Worm (Caenorhabditis elegans): ENCODE results near the gene slc-17.8.
"Not testable (repeated sequence)": the region's sequence is repeated elsewhere in the genome, so short reads cannot be mapped to it uniquely, and the experiment has no call there.

slc-17.8 gene

DNA sequence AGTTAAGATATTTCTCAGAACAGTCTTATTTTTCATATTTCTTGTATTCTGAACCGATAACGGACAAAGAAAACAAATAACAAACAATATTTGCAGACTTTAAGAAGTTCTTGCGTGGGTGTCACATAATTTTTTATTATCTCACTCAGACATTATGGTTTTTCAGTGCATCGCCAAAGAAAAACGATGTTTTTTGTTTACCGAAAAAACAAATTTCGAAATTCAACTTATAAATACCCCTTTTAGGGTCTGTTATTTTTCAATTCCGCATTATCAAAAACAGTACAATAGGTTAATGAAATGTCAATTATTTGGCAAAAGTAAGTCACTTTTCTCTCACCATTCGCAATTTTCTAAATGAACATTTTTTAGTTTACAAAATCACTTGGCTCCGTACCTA is 8.3 kb downstream of the slc-17.8 start, which contains the start of gene otpl-4:
Gene otpl-4 (plus strand): TSS at position 301 of the 400 bp plus-strand sequence.
- TF ChIP-seq unc-62 (GFP tag; optimal IDR thresholded peaks at IDR 0.05), result no peak

DNA sequence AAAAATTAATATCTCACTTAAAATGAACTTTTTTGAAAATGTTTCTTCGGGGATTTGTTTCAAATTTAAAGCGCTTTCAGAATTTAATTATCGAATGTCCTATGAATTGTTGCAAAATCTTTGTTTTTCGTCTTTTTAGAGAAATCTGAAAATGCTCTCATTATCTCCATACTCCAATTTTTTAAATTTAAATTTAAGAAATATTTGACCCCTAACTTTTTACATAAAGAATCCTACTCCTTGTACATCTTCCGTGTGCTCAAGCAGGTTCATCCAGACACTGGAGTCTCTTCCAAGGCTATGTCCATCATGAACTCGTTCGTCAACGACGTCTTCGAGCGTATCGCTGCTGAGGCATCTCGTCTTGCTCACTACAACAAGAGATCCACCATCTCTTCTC is 9.2 kb downstream of the slc-17.8 start, which contains the start of gene his-39:
Gene his-39 (plus strand): TSS at position 301 of the 400 bp plus-strand sequence.
- TF ChIP-seq unc-62 (GFP tag; optimal IDR thresholded peaks at IDR 0.05), result no peak

DNA sequence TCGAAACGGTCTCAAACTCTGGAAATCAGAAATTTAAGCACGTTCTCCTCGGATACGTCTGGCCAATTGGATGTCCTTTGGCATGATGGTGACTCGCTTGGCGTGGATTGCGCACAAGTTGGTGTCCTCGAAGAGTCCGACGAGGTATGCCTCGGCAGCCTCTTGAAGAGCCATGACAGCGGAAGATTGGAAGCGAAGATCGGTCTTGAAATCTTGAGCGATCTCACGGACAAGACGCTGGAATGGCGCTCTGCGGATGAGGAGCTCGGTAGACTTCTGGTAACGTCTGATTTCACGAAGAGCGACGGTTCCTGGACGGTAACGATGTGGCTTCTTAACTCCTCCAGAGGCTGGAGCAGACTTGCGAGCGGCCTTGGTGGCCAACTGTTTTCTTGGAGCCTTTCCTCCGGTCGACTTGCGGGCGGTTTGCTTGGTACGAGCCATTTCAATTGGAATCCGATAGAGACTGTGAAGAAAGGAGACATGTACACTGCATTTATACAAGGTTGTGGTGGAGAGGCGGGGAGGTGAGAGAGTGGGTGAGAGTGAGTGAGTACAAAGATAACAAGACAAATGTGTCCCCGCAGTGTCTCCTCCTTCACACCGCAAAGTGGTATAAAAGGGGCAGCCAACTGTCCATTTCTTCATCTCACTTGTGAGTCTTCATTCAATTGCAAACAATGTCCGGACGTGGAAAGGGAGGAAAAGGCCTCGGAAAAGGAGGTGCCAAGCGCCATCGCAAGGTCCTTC is 10.7 kb downstream of the slc-17.8 start, which contains the start of the genes his-6 and his-5:
Gene his-6 (minus strand): TSS at position 444 of the 750 bp plus-strand sequence.
Gene his-5 (plus strand): TSS at position 681 of the 750 bp plus-strand sequence.
- TF ChIP-seq unc-62 (GFP tag; optimal IDR thresholded peaks at IDR 0.05), result not testable (repeated sequence)

DNA sequence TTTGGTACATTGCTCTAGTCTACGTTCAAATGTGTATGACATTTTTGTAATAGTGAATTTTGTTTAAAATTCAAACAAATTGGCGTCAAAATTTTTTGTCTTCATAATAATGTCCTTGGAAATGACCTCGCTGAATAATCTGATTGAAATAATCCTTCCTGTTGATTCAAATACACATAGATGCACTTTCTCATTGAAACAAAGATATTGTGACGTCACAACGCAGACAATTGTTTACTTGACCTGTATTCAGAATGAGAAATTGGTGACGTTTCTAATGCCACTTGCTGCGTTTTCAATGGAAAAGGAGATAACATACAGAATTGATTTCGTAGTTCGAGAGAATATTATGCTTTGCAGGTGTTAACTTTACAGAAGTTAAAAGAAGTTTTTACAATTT is 11.5 kb downstream of the slc-17.8 start:
- no peak for TF ChIP-seq unc-62 (GFP tag; optimal IDR thresholded peaks at IDR 0.05)

DNA sequence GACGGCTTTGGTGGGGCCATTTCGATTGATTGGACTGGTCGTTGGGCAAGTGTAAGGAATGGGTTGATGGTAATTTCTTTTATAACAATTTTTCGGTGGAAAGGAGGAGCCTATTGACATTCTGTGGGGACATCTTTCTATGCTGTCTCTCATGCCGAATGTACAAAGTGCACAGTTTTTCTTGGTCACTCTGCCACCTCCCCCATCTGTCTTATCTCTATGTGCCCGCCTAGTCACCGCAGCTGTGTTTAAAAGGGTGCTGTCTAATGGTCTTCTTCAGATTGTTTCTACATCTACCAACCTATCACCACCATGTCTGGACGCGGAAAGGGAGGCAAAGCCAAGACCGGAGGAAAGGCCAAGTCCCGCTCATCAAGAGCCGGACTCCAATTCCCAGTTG is 12.3 kb downstream of the slc-17.8 start, which contains the start of the genes his-8 and his-7:
Gene his-8 (minus strand): TSS at position 20 of the 400 bp plus-strand sequence.
Gene his-7 (plus strand): TSS at position 313 of the 400 bp plus-strand sequence.
- TF ChIP-seq unc-62 (GFP tag; optimal IDR thresholded peaks at IDR 0.05), result not testable (repeated sequence)

DNA sequence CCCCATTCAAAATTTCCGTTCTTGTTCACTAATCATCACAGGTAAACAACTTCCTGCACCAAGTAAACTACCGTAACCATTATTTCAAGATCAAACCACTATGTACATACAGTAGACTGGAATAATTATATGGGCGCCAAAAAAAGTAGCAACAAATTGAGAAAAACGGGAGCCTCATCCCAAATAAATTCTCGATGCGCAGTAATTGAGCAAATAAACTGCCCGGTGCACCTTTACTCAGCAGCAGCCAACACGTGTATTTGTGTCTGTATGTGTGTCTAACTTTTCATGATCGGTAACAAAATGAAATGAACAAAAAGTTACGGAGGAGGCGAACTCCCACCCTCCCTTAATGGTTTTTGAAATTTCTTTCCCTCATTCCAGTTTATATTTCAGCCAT is 16.2 kb downstream of the slc-17.8 start, which contains the start of gene otpl-5:
Gene otpl-5 (plus strand): TSS at position 301 of the 400 bp plus-strand sequence.
- no peak for TF ChIP-seq unc-62 (GFP tag; optimal IDR thresholded peaks at IDR 0.05)

DNA sequence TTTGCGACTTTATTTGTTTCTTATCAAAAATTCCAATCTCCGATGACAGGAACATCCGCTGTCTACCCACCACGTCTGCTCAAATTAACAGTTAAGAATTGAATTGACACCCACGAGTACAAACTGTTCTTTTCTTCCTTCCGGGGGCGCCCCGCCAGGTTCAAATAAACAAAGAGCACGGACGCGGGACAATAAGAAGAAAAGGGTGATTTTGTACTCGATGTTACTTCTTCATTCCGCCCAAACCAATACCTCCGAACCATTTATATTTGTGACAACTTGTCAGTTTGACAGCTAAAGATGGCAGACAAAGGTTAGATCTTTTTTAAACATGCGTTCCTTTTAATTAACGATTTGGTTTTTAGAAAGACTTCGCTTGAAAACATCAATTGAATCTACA is 19.6 kb downstream of the slc-17.8 start, which contains the start of gene otpl-6:
Gene otpl-6 (plus strand): TSS at position 301 of the 400 bp plus-strand sequence.
- no peak for TF ChIP-seq unc-62 (GFP tag; optimal IDR thresholded peaks at IDR 0.05)

DNA sequence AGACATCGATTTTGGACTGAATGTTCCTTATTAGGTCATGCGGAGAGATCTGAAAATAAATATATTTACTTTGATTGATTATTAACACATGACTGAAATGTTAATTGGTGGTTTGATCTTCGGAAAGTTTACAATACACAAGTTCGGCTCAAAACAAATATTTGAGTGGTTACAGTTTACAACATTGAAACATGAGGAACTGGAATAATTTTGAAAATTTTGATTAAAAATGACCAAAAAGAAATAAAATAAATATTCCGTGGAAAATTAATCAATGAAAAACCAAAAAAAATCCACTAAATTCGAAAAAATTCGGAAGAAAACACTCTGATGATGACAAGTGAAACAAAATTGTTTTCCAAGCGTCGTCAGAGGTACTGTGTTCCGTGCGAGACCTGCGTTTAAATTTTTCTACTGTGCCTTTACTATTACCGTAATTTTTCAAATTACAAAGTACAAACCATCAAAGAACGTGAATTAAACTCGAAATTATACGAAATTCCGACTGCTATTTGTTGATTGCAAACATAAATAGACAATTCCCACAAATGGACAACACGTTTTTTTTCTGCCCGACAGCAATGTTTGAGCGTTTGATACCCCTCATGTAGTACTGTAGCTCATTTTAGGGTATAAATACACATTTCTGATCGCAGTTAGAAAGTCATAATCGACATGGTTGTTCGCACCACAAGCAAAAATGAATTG is 24.4 kb downstream of the slc-17.8 start, which contains the start of the genes F45F2.11 and otpl-7:
Gene F45F2.11 (minus strand): TSS at position 51 of the 708 bp plus-strand sequence.
Gene otpl-7 (plus strand): TSS at position 658 of the 708 bp plus-strand sequence.
- no peak for TF ChIP-seq unc-62 (GFP tag; optimal IDR thresholded peaks at IDR 0.05)

DNA sequence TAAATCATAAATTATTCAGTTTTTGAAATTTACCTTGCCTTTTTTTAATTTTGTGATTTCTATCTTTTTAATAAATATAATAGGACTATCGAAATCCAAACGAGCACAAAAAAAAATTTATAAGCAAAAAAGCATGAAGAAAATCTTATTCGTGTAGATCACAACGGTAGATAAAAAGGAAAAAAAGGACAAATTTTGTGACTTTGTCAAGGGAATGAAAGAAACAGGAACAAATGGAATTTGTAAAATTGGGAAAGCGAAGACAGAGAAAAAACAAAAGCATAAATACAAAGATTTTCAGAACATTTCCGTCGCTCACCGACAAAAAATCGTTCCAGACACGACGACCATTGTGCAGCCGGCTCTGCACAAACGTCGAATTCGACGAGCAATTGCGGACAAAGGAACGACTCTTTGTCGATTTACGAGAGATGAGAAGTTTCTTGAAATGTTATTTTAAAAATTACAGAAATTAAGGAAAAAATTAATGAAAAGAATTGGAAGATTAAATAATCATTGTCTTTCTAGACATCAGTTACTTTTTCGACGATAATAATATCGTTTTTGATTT is 26.5 kb downstream of the slc-17.8 start, which contains the start of gene F45F2.10:
Gene F45F2.10 (minus strand): TSS at position 51 of the 571 bp plus-strand sequence.
- no peak for TF ChIP-seq unc-62 (GFP tag; optimal IDR thresholded peaks at IDR 0.05)

DNA sequence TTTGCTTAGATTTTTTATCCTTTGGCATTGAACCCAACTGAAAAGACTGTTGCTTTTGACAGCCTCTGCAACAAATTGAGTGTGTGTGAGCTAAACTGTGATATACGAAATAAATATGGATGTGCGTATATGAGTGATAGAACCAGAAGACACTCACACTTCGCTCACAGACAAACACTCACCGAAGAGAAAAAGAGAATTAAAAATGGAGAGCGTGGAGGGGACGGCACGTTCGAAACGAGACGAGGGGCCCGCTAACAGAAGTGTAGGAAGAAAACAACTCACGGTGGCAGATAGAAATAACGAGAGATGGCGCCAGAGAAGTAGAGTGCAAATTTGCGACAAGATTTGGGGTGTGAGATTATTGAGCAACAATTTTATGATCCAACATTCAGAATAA is 27.1 kb downstream of the slc-17.8 start:
- TF ChIP-seq unc-62 (GFP tag; optimal IDR thresholded peaks at IDR 0.05), result no peak

DNA sequence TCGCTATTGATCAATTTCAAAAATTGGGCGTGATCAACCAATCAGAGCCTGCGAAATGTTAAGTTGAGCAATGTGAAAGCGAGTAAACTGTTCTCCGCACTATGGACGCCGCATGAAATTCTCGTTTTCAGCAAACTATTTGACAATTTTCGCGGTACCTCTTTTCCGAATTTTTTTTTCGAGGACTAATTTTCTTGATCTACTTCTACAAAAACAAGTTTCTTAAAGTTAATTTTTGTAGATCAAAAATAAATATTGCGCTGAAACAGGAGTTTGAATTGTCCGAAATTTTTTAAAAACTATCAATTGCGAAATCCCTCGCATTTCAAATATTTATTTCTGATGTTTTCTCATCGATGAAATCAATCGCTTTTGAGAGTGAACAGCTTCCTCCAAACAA is 27.7 kb downstream of the slc-17.8 start:
- TF ChIP-seq unc-62 (GFP tag; optimal IDR thresholded peaks at IDR 0.05), result no peak

DNA sequence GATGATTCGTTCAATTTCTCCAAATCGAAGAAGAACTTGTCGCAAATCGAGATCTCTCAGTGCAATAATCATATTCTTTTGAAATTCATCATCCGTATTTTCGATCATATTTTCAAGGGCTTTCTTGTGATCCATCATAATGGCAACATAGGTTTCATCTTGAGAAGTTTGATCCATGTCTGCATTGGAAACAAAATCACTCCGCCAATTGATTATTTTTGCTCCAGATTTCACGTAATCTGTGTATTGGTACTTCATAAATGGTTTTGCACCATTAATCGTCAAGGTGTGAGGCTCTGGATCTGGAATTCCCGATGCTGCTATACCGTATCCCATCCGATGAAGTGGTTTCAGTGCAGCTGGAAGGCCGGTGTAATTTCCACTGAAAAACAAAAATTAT is 29.0 kb downstream of the slc-17.8 start:
- TF ChIP-seq unc-62 (GFP tag; optimal IDR thresholded peaks at IDR 0.05), result no peak

DNA sequence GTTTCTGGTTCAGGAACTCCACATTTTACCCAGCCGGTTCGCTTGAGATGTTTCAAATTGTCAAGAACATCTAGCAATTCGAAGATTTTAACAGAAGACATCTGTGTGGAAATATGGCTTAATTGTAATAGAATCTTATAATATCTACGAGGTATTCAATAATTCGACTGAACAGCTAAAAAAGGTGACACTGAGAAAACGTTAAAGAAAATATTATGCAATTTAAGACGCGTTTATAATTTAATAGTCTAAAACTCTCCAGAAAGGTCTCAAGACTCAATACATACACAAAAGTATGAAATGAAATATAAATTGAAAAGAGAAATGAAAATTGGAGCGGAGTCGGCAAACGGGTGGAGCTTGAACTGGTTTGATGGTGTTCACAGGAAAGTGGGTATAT is 32.0 kb downstream of the slc-17.8 start, which contains the start of gene F45F2.9:
Gene F45F2.9 (minus strand): TSS at position 101 of the 400 bp plus-strand sequence.
- TF ChIP-seq unc-62 (GFP tag; optimal IDR thresholded peaks at IDR 0.05), result no peak

DNA sequence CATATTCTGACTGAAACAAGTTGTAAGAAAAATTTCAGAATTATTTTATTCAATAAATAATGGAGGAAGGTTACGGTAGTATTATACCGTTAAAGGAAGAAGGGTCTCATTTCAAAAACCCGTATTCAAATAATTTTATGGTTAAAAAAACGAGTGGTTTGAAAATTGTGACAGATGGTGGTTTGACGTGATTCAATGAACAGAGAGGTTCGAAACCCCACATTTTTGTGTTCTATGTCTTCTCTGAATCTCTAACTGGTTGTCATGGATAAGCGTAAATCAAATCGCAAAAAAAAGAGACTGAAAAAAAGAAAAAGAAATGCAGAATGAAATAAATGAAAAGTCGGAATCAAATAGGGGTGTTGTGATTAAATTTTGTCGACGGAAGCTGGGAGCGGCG is 38.1 kb downstream of the slc-17.8 start, which contains the start of gene ZK994.6:
Gene ZK994.6 (minus strand): TSS at position 101 of the 400 bp plus-strand sequence.
- TF ChIP-seq unc-62 (GFP tag; optimal IDR thresholded peaks at IDR 0.05), result no peak

DNA sequence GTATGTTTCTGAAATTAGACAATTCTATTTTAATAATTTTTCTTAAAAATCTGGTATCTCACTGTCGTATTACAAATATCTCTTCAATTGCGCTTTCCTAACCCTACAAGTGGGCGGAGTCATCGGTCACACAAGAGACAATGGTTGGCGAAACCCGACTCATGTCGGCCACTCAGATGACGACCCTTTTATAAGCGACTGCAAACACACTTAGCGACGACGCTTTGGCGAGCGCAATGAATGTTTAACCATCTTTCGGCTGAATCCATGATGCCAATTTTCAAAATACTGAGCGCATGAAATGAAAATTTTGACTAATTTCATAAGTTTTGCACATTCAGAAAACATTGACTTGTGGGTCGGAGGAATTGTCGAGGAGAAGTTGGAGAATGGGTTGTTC is 45.0 kb downstream of the slc-17.8 start:
- no peak for TF ChIP-seq unc-62 (GFP tag; optimal IDR thresholded peaks at IDR 0.05)

Data from whole organism, dauer.